Worm (Caenorhabditis elegans) whole organism, L1 larva: ENCODE measurements around the gene K12H6.2.

Experiments used
- ama-1 ChIP-seq: fragments of 150-350 bp; optimal IDR thresholded peaks from 2 replicates; lab custom pipeline; 2014
- ceh-82 ChIP-seq, 3 experiments: fragments of 150-350 bp in 1 of 3; sonication (generic microtip) in 2 of 3; optimal IDR thresholded peaks; 2 replicates each; lab custom pipeline; 2014 to 2017; ENCODE audit warnings: missing biosample characterization in 3 of 3, missing genetic modification characterization in 3 of 3
- ces-1 ChIP-seq: fragments of 150-350 bp; optimal IDR thresholded peaks from 2 replicates; lab custom pipeline; 2014; ENCODE audit warnings: missing biosample characterization, missing genetic modification reagents, missing genetic modification characterization
- elt-2 ChIP-seq: sonication (generic microtip); optimal IDR thresholded peaks from 2 replicates; lab custom pipeline; 2016; ENCODE audit warnings: missing genetic modification characterization, mild to moderate bottlenecking, inconsistent platforms, missing compliant biosample characterization, missing genetic modification reagents
- elt-3 ChIP-seq, 6 experiments: fragments of 150-350 bp in 1 of 6; sonication (generic microtip); optimal IDR thresholded peaks; 2 replicates each; lab custom pipeline; 2017 to 2018; ENCODE audit warnings: missing biosample characterization in 6 of 6, missing genetic modification characterization in 6 of 6, inconsistent platforms in 1 of 6
- isw-1 ChIP-seq: fragments of 200-800 bp; sonication (Bioruptor generic); IDR thresholded peaks from 2 replicates; pipeline ENCODE4 v1.3.6; 2022; ENCODE audit warnings: missing genetic modification characterization, missing compliant biosample characterization
- lsy-2 ChIP-seq, 2 experiments: fragments of 150-350 bp; optimal IDR thresholded peaks; 2 replicates each; lab custom pipeline; 2014; ENCODE audit warnings: missing biosample characterization in 2 of 2, missing genetic modification characterization in 2 of 2
- mep-1 ChIP-seq: fragments of 150-350 bp; optimal IDR thresholded peaks from 2 replicates; lab custom pipeline; 2014; ENCODE audit warnings: missing biosample characterization, missing genetic modification characterization
- nhr-76 ChIP-seq: sonication (generic microtip); optimal IDR thresholded peaks from 2 replicates; lab custom pipeline; 2017; ENCODE audit warnings: missing biosample characterization, missing genetic modification characterization
- unc-130 ChIP-seq: fragments of 150-350 bp; optimal IDR thresholded peaks from 2 replicates; lab custom pipeline; 2017; ENCODE audit warnings: missing biosample characterization, missing genetic modification characterization, inconsistent platforms

DNA sequence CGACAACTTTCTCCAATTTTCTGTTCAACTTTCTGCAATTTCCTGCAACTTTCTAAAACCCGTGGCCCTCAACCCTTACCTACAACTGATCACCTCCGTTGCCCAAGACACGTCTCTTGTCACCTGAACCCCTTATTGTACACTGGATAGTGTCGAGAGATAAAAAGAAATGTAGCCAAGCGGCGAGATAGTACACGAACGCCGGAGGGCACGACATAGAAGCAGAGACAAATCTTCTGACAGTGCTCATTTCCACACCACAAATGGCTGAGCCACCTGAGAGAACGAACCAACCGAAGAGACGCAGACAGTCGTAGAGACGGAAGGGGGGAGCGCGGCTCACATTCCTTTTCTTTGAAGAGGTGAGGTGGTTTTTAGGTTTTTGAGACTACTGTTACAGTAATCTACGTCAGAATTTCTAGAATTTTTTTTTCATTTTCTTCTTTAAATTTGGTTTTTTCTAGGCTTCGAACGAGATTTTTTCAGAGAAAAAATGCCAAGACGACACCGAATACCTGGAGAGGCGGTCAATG, 7.6 kb downstream of the K12H6.2 start, which contains the start of gene K12H6.12:
- TF ChIP-seq isw-1 (GFP tag; lab: Robert Waterston, UW) (no peak), ceh-82 (tag; optimal IDR thresholded peaks at IDR 0.05; lab: Kevin White, UChicago) (peak in 1 of 3 experiments; percentile 1), lsy-2 (tag; optimal IDR thresholded peaks at IDR 0.05; lab: Kevin White, UChicago) (no peak), elt-2 (tag; lab: Kevin White, UChicago) (no peak), ces-1 (no peak), elt-3 (tag; optimal IDR thresholded peaks at IDR 0.05; lab: Kevin White, UChicago) (no peak), mep-1 (tag; lab: Kevin White, UChicago) (no peak), unc-130 (no peak), ama-1 (no peak), nhr-76 (no peak)
